Fruit fly (Drosophila melanogaster) whole organism, embryonic: ENCODE data around the gene Arp10.

Source experiments
- CG10267 ChIP-seq: fragments of 200-800 bp; sonication (Bioruptor generic); optimal IDR thresholded peaks from 2 replicates; lab custom pipeline; 2018; ENCODE audit warnings: missing biosample characterization, mild to moderate bottlenecking, missing genetic modification characterization, moderate library complexity
- CG10959 ChIP-seq: fragments of 200-800 bp; sonication (Bioruptor generic); IDR thresholded peaks from 2 replicates; pipeline ENCODE4 v1.3.6; 2022; ENCODE audit warnings: missing biosample characterization, missing genetic modification characterization
- CG1233 ChIP-seq: fragments of 200-800 bp; sonication (Bioruptor generic); optimal IDR thresholded peaks from 4 replicates; lab custom pipeline; 2018; ENCODE audit warnings: missing biosample characterization, mild to moderate bottlenecking, missing genetic modification characterization
- CG12942 ChIP-seq: fragments of 200-800 bp; sonication (Bioruptor generic); optimal IDR thresholded peaks from 3 replicates; lab custom pipeline; 2016; ENCODE audit warnings: missing biosample characterization, missing genetic modification characterization
- CG13775 ChIP-seq: fragments of 200-800 bp; sonication (Bioruptor generic); optimal IDR thresholded peaks from 3 replicates; lab custom pipeline; 2017; ENCODE audit warnings: missing biosample characterization, mild to moderate bottlenecking, missing genetic modification characterization
- CG14050 ChIP-seq: fragments of 200-800 bp; sonication (Bioruptor generic); IDR thresholded peaks from 3 replicates; pipeline ENCODE4 v1.3.6; 2022; ENCODE audit warnings: missing biosample characterization, missing genetic modification characterization
- CG15269 ChIP-seq: fragments of 200-800 bp; sonication (Bioruptor generic); optimal IDR thresholded peaks from 2 replicates; lab custom pipeline; 2018; ENCODE audit warnings: missing biosample characterization, mild to moderate bottlenecking, missing genetic modification characterization, moderate library complexity
- CG17361 ChIP-seq: fragments of 200-800 bp; sonication (Bioruptor generic); IDR thresholded peaks from 3 replicates; pipeline ENCODE4 v1.3.6; 2022; ENCODE audit warnings: missing biosample characterization, missing genetic modification characterization
- CG17385 ChIP-seq: fragments of 200-800 bp; sonication (Bioruptor generic); optimal IDR thresholded peaks from 3 replicates; lab custom pipeline; 2018; ENCODE audit warnings: missing biosample characterization, mild to moderate bottlenecking, missing genetic modification characterization
- CG2116 ChIP-seq: fragments of 200-800 bp; sonication (Bioruptor generic); optimal IDR thresholded peaks from 3 replicates; lab custom pipeline; 2018; ENCODE audit warnings: missing biosample characterization, mild to moderate bottlenecking, missing genetic modification characterization
- CG2202 ChIP-seq: fragments of 200-800 bp; sonication (Bioruptor generic); optimal IDR thresholded peaks from 2 replicates; lab custom pipeline; 2018; ENCODE audit warnings: missing biosample characterization, mild to moderate bottlenecking, missing genetic modification characterization
- CG2678 ChIP-seq: fragments of 200-800 bp; sonication (Bioruptor generic); optimal IDR thresholded peaks from 3 replicates; lab custom pipeline; 2019; ENCODE audit warnings: missing biosample characterization, mild to moderate bottlenecking, missing genetic modification characterization, moderate library complexity
- CG2712 ChIP-seq: fragments of 200-800 bp; optimal IDR thresholded peaks from 3 replicates; lab custom pipeline; 2019; ENCODE audit warnings: missing biosample characterization, mild to moderate bottlenecking, missing genetic modification characterization, moderate library complexity
- CG3065 ChIP-seq: fragments of 200-800 bp; sonication (Bioruptor generic); optimal IDR thresholded peaks from 2 replicates; lab custom pipeline; 2016; ENCODE audit warnings: missing biosample characterization, missing genetic modification characterization
- CG42726 ChIP-seq: fragments of 200-800 bp; sonication (Bioruptor generic); IDR thresholded peaks from 2 replicates; pipeline ENCODE4 v1.3.6; 2022; ENCODE audit warnings: missing biosample characterization, missing genetic modification characterization; ENCODE audit not compliant: partially characterized antibody
- CG4404 ChIP-seq: fragments of 200-800 bp; sonication (Bioruptor generic); IDR thresholded peaks from 2 replicates; pipeline ENCODE4 v1.3.6; 2022; ENCODE audit warnings: missing biosample characterization, missing genetic modification characterization
- CG4424 ChIP-seq: fragments of 200-800 bp; sonication (Bioruptor generic); optimal IDR thresholded peaks from 3 replicates; lab custom pipeline; 2016; ENCODE audit warnings: missing biosample characterization, missing genetic modification characterization
- CG5180 ChIP-seq: fragments of 200-800 bp; sonication (Bioruptor generic); optimal IDR thresholded peaks from 3 replicates; lab custom pipeline; 2017; ENCODE audit warnings: missing biosample characterization, missing genetic modification characterization, mild to moderate bottlenecking, moderate library complexity, missing genetic modification reagents
- CG5245 ChIP-seq: fragments of 200-800 bp; sonication (Bioruptor generic); optimal IDR thresholded peaks from 3 replicates; lab custom pipeline; 2016; ENCODE audit warnings: missing biosample characterization, missing genetic modification characterization
- CG6854 ChIP-seq: fragments of 200-800 bp; sonication (Bioruptor generic); optimal IDR thresholded peaks from 3 replicates; lab custom pipeline; 2017; ENCODE audit warnings: missing biosample characterization, mild to moderate bottlenecking, missing genetic modification characterization
- CG9215 ChIP-seq: fragments of 200-800 bp; sonication (Bioruptor generic); IDR thresholded peaks from 2 replicates; pipeline ENCODE4 v1.3.6; 2022; ENCODE audit warnings: missing biosample characterization, missing genetic modification characterization
- CHES-1-like ChIP-seq: fragments of 200-800 bp; sonication (Bioruptor generic); optimal IDR thresholded peaks from 2 replicates; lab custom pipeline; 2016; ENCODE audit warnings: missing biosample characterization, missing genetic modification characterization
- CoRest ChIP-seq: fragments of 200-800 bp; sonication (Bioruptor generic); optimal IDR thresholded peaks from 3 replicates; lab custom pipeline; 2018; ENCODE audit warnings: missing biosample characterization, mild to moderate bottlenecking, missing genetic modification characterization, moderate library complexity
- Dip3 ChIP-seq: fragments of 200-800 bp; sonication (Bioruptor generic); optimal IDR thresholded peaks from 3 replicates; lab custom pipeline; 2016; ENCODE audit warnings: missing biosample characterization, missing genetic modification characterization
- HHEX ChIP-seq: fragments of 200-800 bp; sonication (Bioruptor generic); optimal IDR thresholded peaks from 3 replicates; lab custom pipeline; 2017; ENCODE audit warnings: missing biosample characterization, mild to moderate bottlenecking, missing genetic modification characterization, missing genetic modification reagents
- HLH3B ChIP-seq: fragments of 200-800 bp; sonication (Bioruptor generic); IDR thresholded peaks from 2 replicates; pipeline ENCODE4 v1.3.6; 2022; ENCODE audit warnings: missing biosample characterization, missing genetic modification characterization
- HLH54F ChIP-seq: fragments of 200-800 bp; sonication (Bioruptor generic); optimal IDR thresholded peaks from 3 replicates; lab custom pipeline; 2016; ENCODE audit warnings: missing biosample characterization, missing genetic modification characterization
- Hsf ChIP-seq: fragments of 200-800 bp; sonication (Bioruptor generic); optimal IDR thresholded peaks from 3 replicates; lab custom pipeline; 2016; ENCODE audit warnings: missing biosample characterization, missing genetic modification characterization
- Lpt ChIP-seq: fragments of >200 bp; optimal IDR thresholded peaks from 2 replicates; lab custom pipeline; 2018; ENCODE audit warnings: missing biosample characterization, missing genetic modification characterization
- Oli ChIP-seq: fragments of 200-800 bp; sonication (Bioruptor generic); optimal IDR thresholded peaks from 2 replicates; lab custom pipeline; 2018; ENCODE audit warnings: missing biosample characterization, mild to moderate bottlenecking, missing genetic modification characterization, moderate library complexity
- Poxn ChIP-seq: fragments of 200-800 bp; sonication (Bioruptor generic); IDR thresholded peaks from 2 replicates; pipeline ENCODE4 v1.3.6; 2022; ENCODE audit warnings: missing biosample characterization, missing genetic modification characterization
- Spps ChIP-seq: fragments of 200-800 bp; sonication (Bioruptor generic); optimal IDR thresholded peaks from 2 replicates; lab custom pipeline; 2018; ENCODE audit warnings: missing biosample characterization, mild to moderate bottlenecking, missing genetic modification characterization
- Ssrp ChIP-seq: fragments of 200-800 bp; sonication (Bioruptor generic); optimal IDR thresholded peaks from 2 replicates; lab custom pipeline; 2018; ENCODE audit warnings: missing biosample characterization, mild to moderate bottlenecking, missing genetic modification characterization, moderate library complexity
- bsh ChIP-seq, 2 experiments: fragments of 200-800 bp; sonication (Bioruptor generic); optimal IDR thresholded peaks; 2 replicates each; lab custom pipeline; 2017 to 2018; ENCODE audit warnings: mild to moderate bottlenecking in 2 of 2, missing biosample characterization in 2 of 2, missing genetic modification characterization in 2 of 2, moderate library complexity in 1 of 2
- chif ChIP-seq, 2 experiments: fragments of 200-800 bp; sonication (Bioruptor generic); optimal IDR thresholded peaks; 3 replicates each; lab custom pipeline; 2016; ENCODE audit warnings: missing biosample characterization in 2 of 2, missing genetic modification characterization in 2 of 2
- dmrt11E ChIP-seq: fragments of 200-800 bp; sonication (Bioruptor generic); optimal IDR thresholded peaks from 3 replicates; lab custom pipeline; 2018; ENCODE audit warnings: missing biosample characterization, mild to moderate bottlenecking, missing genetic modification characterization, moderate library complexity
- gro ChIP-seq: fragments of 200-800 bp; sonication (Bioruptor generic); optimal IDR thresholded peaks from 2 replicates; lab custom pipeline; 2016; ENCODE audit warnings: missing biosample characterization, missing genetic modification characterization
- gsb ChIP-seq: fragments of 200-800 bp; sonication (Bioruptor generic); IDR thresholded peaks from 2 replicates; pipeline ENCODE4 v1.3.6; 2022; ENCODE audit warnings: missing biosample characterization, missing genetic modification characterization
- klu ChIP-seq: fragments of 200-800 bp; sonication (Bioruptor generic); IDR thresholded peaks from 2 replicates; pipeline ENCODE4 v1.3.6; 2022; ENCODE audit warnings: missing biosample characterization, missing genetic modification characterization
- prd ChIP-seq, 3 experiments: fragments of >200 bp in 2 of 3; fragments of 200-800 bp in 1 of 3; sonication (Bioruptor generic) in 1 of 3; optimal IDR thresholded peaks in 2 of 3; IDR thresholded peaks in 1 of 3; 2 replicates in 2 of 3; 3 replicates in 1 of 3; pipeline versions ENCODE4 v1.3.6 to Lab custom; 2017 to 2022; ENCODE audit warnings: missing biosample characterization in 1 of 3, missing genetic modification characterization in 1 of 3
- sc ChIP-seq, 3 experiments: fragments of >200 bp in 2 of 3; fragments of 200-800 bp in 1 of 3; sonication (Bioruptor generic) in 1 of 3; optimal IDR thresholded peaks; 2 replicates in 2 of 3; 3 replicates in 1 of 3; lab custom pipeline; 2017; ENCODE audit warnings: mild to moderate bottlenecking in 1 of 3, missing biosample characterization in 1 of 3, missing genetic modification characterization in 1 of 3, missing genetic modification reagents in 1 of 3
- sd ChIP-seq: fragments of 200-800 bp; sonication (Bioruptor generic); optimal IDR thresholded peaks from 3 replicates; lab custom pipeline; 2018; ENCODE audit warnings: missing biosample characterization, mild to moderate bottlenecking, missing genetic modification characterization, moderate library complexity
- sens-2 ChIP-seq: fragments of 200-800 bp; sonication (Bioruptor generic); IDR thresholded peaks from 2 replicates; pipeline ENCODE4 v1.3.6; 2022; ENCODE audit warnings: missing biosample characterization, missing genetic modification characterization
- seq ChIP-seq: fragments of 200-800 bp; sonication (Bioruptor generic); IDR thresholded peaks from 2 replicates; pipeline ENCODE4 v1.3.6; 2022; ENCODE audit warnings: missing biosample characterization, missing genetic modification characterization
- shn ChIP-seq: fragments of 200-800 bp; sonication (Bioruptor generic); optimal IDR thresholded peaks from 3 replicates; lab custom pipeline; 2016; ENCODE audit warnings: missing biosample characterization, missing genetic modification characterization
- wdn ChIP-seq: fragments of 200-800 bp; sonication (Bioruptor generic); IDR thresholded peaks from 2 replicates; pipeline ENCODE4 v1.3.6; 2022; ENCODE audit warnings: missing biosample characterization, missing genetic modification characterization
- zen ChIP-seq: fragments of 200-800 bp; sonication (Bioruptor generic); optimal IDR thresholded peaks from 3 replicates; lab custom pipeline; 2018; ENCODE audit warnings: missing biosample characterization, mild to moderate bottlenecking, missing genetic modification characterization, moderate library complexity
- zfh2 ChIP-seq: fragments of 200-800 bp; sonication (Bioruptor generic); optimal IDR thresholded peaks from 2 replicates; lab custom pipeline; 2016; ENCODE audit warnings: missing biosample characterization, missing genetic modification characterization

Arp10 gene

DNA sequence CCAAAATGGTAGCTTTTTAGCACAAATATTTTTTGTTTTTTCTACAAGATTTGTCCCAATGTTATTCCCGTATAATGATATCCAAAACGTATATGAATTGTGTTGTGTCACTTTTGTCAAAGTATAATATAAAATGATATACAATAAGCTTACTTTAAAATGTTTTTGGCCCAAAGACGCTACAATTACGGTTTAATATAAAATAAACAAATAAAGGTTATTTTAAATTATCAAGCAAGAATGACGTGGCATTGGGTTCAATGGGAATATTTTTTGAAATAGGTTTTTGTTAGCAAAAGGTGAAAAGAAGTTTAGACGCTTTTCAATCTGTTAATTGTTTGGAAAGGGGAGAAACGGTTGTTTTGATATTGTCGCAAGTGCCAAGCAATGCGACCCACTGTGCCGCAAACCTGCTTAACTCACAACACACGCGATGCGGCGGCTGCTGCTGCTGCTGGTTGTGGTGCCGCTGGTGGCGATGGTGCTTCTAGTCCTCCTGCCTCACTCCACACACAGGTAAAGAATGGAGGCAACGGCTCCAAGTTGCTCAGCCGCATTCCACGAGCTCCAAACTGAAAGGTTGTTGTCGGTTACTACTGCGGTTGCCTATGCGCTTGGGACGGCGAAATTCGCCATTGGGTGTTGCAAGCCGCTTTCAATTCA lies 17.4 kb upstream of the Arp10 start (continued):
- TF ChIP-seq sc (optimal IDR thresholded peaks at IDR 0.05; lab: Kevin White, UChicago): no peak
- TF ChIP-seq sc (GFP tag; optimal IDR thresholded peaks at IDR 0.05; lab: Kevin White, UChicago): peak; percentile 24
- peak; percentile 58 for TF ChIP-seq zen (tag; lab: Kevin White, UChicago)
- TF ChIP-seq CG5245: no peak
- TF ChIP-seq wdn (GFP tag; lab: Robert Waterston, UW): no peak
- no peak for TF ChIP-seq gro (GFP tag; lab: Kevin White, UChicago)
- TF ChIP-seq seq: no peak
- TF ChIP-seq Poxn (GFP tag; lab: Robert Waterston, UW): no peak
- TF ChIP-seq Ssrp (tag; lab: Kevin White, UChicago): peak; percentile 58
- no peak for TF ChIP-seq HLH3B (GFP tag; lab: Robert Waterston, UW)
- peak; percentile 67 for TF ChIP-seq CG13775
- peak; percentile 45 for TF ChIP-seq CG4424
- peak; percentile 95 for TF ChIP-seq sd
- TF ChIP-seq CG42726 (GFP tag; lab: Robert Waterston, UW): no peak
- TF ChIP-seq CG4404 (GFP tag; lab: Robert Waterston, UW): 0 out of 2 replicates have a peak, but pooled peaks have one; percentile 26
- peak; percentile 27 for TF ChIP-seq CG5180
- peak; percentile 65 for TF ChIP-seq Oli (tag; lab: Kevin White, UChicago)
- no peak for TF ChIP-seq klu (GFP tag; lab: Robert Waterston, UW)
- TF ChIP-seq HHEX: no peak
- TF ChIP-seq CG3065 (GFP tag; lab: Kevin White, UChicago): no peak
- no peak for TF ChIP-seq CG2202 (tag; lab: Kevin White, UChicago)
- peak; percentile 36 for TF ChIP-seq CG12942 (GFP tag; lab: Kevin White, UChicago)
- peak; percentile 58 for TF ChIP-seq CG2712 (tag; lab: Kevin White, UChicago)
- TF ChIP-seq dmrt11E (tag; lab: Kevin White, UChicago): peak; percentile 70
- TF ChIP-seq Hsf (GFP tag; lab: Kevin White, UChicago): peak; percentile 34
- TF ChIP-seq HLH54F (GFP tag; lab: Kevin White, UChicago): peak; percentile 37
- peak; percentile 41 for TF ChIP-seq zfh2 (GFP tag; lab: Kevin White, UChicago)
- no peak for TF ChIP-seq CHES-1-like (GFP tag; lab: Kevin White, UChicago)
- TF ChIP-seq Dip3: no peak
- TF ChIP-seq CG2116 (GFP tag; lab: Kevin White, UChicago): peak; percentile 5
- no peak for TF ChIP-seq sens-2 (GFP tag; lab: Robert Waterston, UW)
- peak in 1 of 2 experiments; percentile 3 for TF ChIP-seq chif (GFP tag; optimal IDR thresholded peaks at IDR 0.05; lab: Kevin White, UChicago)
- TF ChIP-seq CG15269 (tag; lab: Kevin White, UChicago): peak; percentile 64
- TF ChIP-seq CG9215: 0 out of 2 replicates have a peak, but pooled peaks have one; percentile 6
- peak; percentile 57 for TF ChIP-seq CG1233
- no peak for TF ChIP-seq shn
- peak; percentile 76 for TF ChIP-seq CG2678 (tag; lab: Kevin White, UChicago)
- TF ChIP-seq CG10267 (tag; lab: Kevin White, UChicago): peak; percentile 37
- no peak for TF ChIP-seq prd (optimal IDR thresholded peaks at IDR 0.05; lab: Kevin White, UChicago)
- TF ChIP-seq prd (GFP tag; IDR thresholded peaks at IDR 0.05; lab: Robert Waterston, UW): 0 out of 3 replicates have a peak, but pooled peaks have one; percentile 16
- TF ChIP-seq Spps: peak; percentile 37
- no peak for TF ChIP-seq gsb (GFP tag; lab: Robert Waterston, UW)
- TF ChIP-seq Lpt (GFP tag; lab: Kevin White, UChicago): no peak
- peak; percentile 58 for TF ChIP-seq CG6854 (GFP tag; lab: Kevin White, UChicago)
- TF ChIP-seq CoRest (tag; lab: Kevin White, UChicago): peak; percentile 76
- no peak for TF ChIP-seq CG14050 (GFP tag; lab: Robert Waterston, UW)
- no peak for TF ChIP-seq CG10959
- peak; percentile 66 for TF ChIP-seq CG17385 (GFP tag; lab: Kevin White, UChicago)
- peak; percentile 61; the same call in 2 of the 3 replicates for TF ChIP-seq CG17361 (GFP tag; lab: Robert Waterston, UW)
- peak in 1 of 2 experiments; percentile 31 for TF ChIP-seq bsh (GFP tag; optimal IDR thresholded peaks at IDR 0.05; lab: Kevin White, UChicago)
